Fruit fly (Drosophila melanogaster) whole organism, adult: ENCODE measurements around the gene CG5262.
A peak's percentile ranks its signal among the peaks of the same experiment; 100 is the strongest.

Source experiments
- CG11617 ChIP-seq: fragments of 200-800 bp; sonication (Bioruptor generic); optimal IDR thresholded peaks from 2 replicates; lab custom pipeline; 2017; ENCODE audit warnings: mild to moderate bottlenecking, missing biosample characterization, missing genetic modification reagents, missing genetic modification characterization
- CG1620 ChIP-seq: fragments of 200-800 bp; sonication (Bioruptor generic); optimal IDR thresholded peaks from 2 replicates; lab custom pipeline; 2016; ENCODE audit warnings: missing biosample characterization, missing genetic modification characterization
- CG33017 ChIP-seq: fragments of 200-800 bp; sonication (Bioruptor generic); optimal IDR thresholded peaks from 2 replicates; lab custom pipeline; 2018; ENCODE audit warnings: missing biosample characterization, mild to moderate bottlenecking, missing genetic modification characterization, moderate library complexity
- CG5204 ChIP-seq: fragments of 200-800 bp; sonication (Bioruptor generic); optimal IDR thresholded peaks from 2 replicates; lab custom pipeline; 2016; ENCODE audit warnings: missing biosample characterization, missing genetic modification characterization
- Clk ChIP-seq: fragments of 200-800 bp; sonication (Bioruptor generic); optimal IDR thresholded peaks from 2 replicates; lab custom pipeline; 2017; ENCODE audit warnings: missing biosample characterization, missing genetic modification characterization
- Crg-1 ChIP-seq: fragments of 200-800 bp; sonication (Bioruptor generic); optimal IDR thresholded peaks from 2 replicates; lab custom pipeline; 2016; ENCODE audit warnings: missing biosample characterization, missing genetic modification characterization
- Hr96 ChIP-seq: fragments of 200-800 bp; sonication (Bioruptor generic); optimal IDR thresholded peaks from 2 replicates; lab custom pipeline; 2016; ENCODE audit warnings: missing biosample characterization, missing genetic modification characterization
- Mnt ChIP-seq: fragments of 200-800 bp; sonication (Bioruptor generic); optimal IDR thresholded peaks from 2 replicates; lab custom pipeline; 2016; ENCODE audit warnings: missing biosample characterization, mild to moderate bottlenecking, missing genetic modification characterization
- bab1 ChIP-seq: fragments of 200-800 bp; sonication (Bioruptor generic); optimal IDR thresholded peaks from 3 replicates; lab custom pipeline; 2019; ENCODE audit warnings: missing biosample characterization, mild to moderate bottlenecking, missing genetic modification characterization, moderate library complexity
- cic ChIP-seq: fragments of 200-800 bp; sonication (Bioruptor generic); optimal IDR thresholded peaks from 2 replicates; lab custom pipeline; 2017; ENCODE audit warnings: missing biosample characterization, mild to moderate bottlenecking, missing genetic modification characterization, moderate library complexity
- cnc ChIP-seq, 2 experiments: fragments of >200 bp; optimal IDR thresholded peaks; 2 replicates each; lab custom pipeline; 2017
- kay ChIP-seq: fragments of 200-800 bp; sonication (Bioruptor generic); peaks from one replicate; lab custom pipeline; 2016; ENCODE audit warnings: missing biosample characterization, missing genetic modification characterization, borderline replicate concordance
- ovo ChIP-seq: fragments of 200-800 bp; sonication (Bioruptor generic); optimal IDR thresholded peaks from 2 replicates; lab custom pipeline; 2016; ENCODE audit warnings: missing biosample characterization, missing genetic modification characterization
- toe ChIP-seq: fragments of 200-800 bp; sonication (Bioruptor generic); optimal IDR thresholded peaks from 2 replicates; lab custom pipeline; 2016; ENCODE audit warnings: missing biosample characterization, missing genetic modification characterization

dm6 chr3L:20385006-20385405, 45.3 kb downstream of the CG5262 start:
- TF ChIP-seq Mnt (GFP tag; lab: Kevin White, UChicago) (no peak), Hr96 (GFP tag; lab: Kevin White, UChicago) (no peak), CG33017 (tag; lab: Kevin White, UChicago) (no peak), cnc (optimal IDR thresholded peaks at IDR 0.05; lab: Kevin White, UChicago) (no peak), bab1 (GFP tag; lab: Kevin White, UChicago) (no peak), CG1620 (GFP tag; lab: Kevin White, UChicago) (no peak), Clk (GFP tag; lab: Kevin White, UChicago) (no peak), Crg-1 (GFP tag; lab: Kevin White, UChicago) (no peak), ovo (no peak), cic (GFP tag; lab: Kevin White, UChicago) (no peak), kay (peak; percentile 93), toe (no peak), CG11617 (GFP tag; lab: Kevin White, UChicago) (no peak), CG5204 (GFP tag; lab: Kevin White, UChicago) (no peak)
